Fruit fly (Drosophila melanogaster): Measurements from ENCODE around the gene CG5653.

Gene CG5653

DNA sequence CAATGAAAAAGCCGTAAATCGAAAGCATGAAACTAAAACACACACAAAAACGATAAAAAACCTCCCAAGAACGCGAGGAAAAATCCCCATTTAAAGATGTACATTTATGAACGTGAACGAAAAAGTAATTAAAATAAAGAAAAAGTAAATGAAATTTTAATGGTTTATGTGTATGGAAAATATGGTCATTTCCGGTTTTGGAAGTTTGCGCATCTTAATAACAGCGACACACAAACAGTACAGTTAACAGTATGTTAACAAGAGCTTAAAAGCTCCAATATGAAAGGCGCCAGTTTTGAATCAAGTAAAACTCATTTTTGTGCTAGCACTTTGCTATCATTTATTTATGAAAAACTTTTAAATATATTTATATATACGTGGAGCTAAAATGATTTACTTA is 34.3 kb downstream of the CG5653 start:
- TF ChIP-seq ss (GFP tag; optimal IDR thresholded peaks at IDR 0.05) (no peak), Sox102F (GFP tag; optimal IDR thresholded peaks at IDR 0.05) (peak; percentile 36), CG6276 (GFP tag; optimal IDR thresholded peaks at IDR 0.05) (no peak), Sox15 (GFP tag; optimal IDR thresholded peaks at IDR 0.05) (no peak), Hr39 (GFP tag; optimal IDR thresholded peaks at IDR 0.05) (no peak), dac (GFP tag; optimal IDR thresholded peaks at IDR 0.05) (no peak), fd85E (GFP tag; optimal IDR thresholded peaks at IDR 0.05) (no peak), cyc (GFP tag; optimal IDR thresholded peaks at IDR 0.05) (no peak), Hr4 (GFP tag; optimal IDR thresholded peaks at IDR 0.05) (no peak), Ets96B (tag; optimal IDR thresholded peaks at IDR 0.05) (no peak), Met (GFP tag; optimal IDR thresholded peaks at IDR 0.05) (peak; percentile 38), Eip78C (GFP tag) (peak; percentile 88), CG34406 (GFP tag; optimal IDR thresholded peaks at IDR 0.05) (no peak)

dm6 chr3L:8929527-8929926 is 36.6 kb downstream of the CG5653 start:
- TF ChIP-seq Eip78C (GFP tag): peak; percentile 51
- TF ChIP-seq Hr4 (GFP tag; optimal IDR thresholded peaks at IDR 0.05): peak; percentile 33
- TF ChIP-seq CG10669 (GFP tag; optimal IDR thresholded peaks at IDR 0.05): no peak
- 0 out of 2 replicates have a peak, but pooled peaks have one; percentile 33 for TF ChIP-seq CG15336 (GFP tag; IDR thresholded peaks at IDR 0.05)

DNA sequence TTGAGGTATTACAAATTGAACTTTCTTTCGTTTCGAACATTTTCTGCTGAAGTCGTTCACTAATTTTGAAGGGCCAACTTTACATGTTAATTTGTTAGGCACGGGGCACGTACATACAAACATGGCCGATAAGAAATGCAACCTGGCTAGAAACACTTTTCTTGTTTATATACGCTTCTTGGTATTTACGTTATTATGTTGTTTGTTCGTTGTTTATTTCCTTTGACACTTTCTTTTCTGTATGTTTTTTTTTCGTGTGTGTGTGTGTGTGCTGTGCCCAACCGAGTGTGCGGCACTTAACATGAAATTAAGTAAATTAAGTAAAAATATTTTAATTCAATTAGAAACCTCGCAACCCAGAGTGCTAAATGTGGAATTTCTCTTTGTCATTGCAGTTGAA is 40.5 kb downstream of the CG5653 start:
- TF ChIP-seq dsx (GFP tag; optimal IDR thresholded peaks at IDR 0.05; ENCODE audit: poor library complexity, severe bottlenecking) (no peak), fkh (GFP tag; optimal IDR thresholded peaks at IDR 0.05) (peak; percentile 34)

DNA sequence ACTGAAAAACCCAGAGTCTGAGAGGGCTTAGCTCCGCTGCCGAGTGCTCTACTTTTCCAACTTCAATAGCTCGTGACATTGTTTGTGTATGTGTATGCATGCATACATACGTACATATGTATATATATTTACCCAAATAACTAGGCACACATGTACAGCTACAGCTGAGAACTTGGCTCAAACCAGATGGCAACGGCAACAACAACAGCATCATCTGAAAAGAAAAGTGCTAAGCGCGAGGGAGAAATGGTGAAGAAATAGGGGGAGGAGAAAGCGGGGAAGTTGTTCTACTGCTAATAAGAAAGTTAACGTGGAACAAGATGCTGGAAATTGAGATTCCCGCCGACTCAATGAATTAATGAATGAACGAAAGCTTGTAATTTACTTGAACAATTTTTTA is 41.2 kb downstream of the CG5653 start:
- TF ChIP-seq fkh (GFP tag; optimal IDR thresholded peaks at IDR 0.05) (peak; percentile 20), Sox15 (GFP tag; optimal IDR thresholded peaks at IDR 0.05) (no peak)

DNA sequence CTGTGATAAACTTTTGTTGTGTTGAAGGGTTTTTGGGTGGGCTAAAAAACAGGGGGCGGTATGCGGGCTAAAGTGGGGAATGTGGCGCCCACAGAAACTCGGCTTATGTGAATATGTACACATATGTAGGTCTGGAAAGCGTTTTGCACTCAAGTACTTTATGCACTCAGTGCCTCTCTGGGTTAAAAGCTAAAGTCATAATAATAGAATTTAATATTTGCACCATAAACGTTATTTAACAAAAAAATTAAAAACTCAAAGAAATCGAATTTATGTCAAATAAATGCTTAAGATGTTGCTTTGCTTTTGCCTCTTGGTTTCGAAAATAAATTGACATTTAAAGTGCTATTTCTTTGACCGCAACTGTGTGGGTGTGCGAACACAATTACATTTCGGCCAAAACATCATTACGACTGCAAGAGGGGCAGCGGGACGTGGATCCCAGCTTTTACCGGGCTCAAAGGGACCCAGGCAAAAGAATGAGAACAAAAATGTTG is 41.7 kb downstream of the CG5653 start:
- TF ChIP-seq esn (GFP tag; optimal IDR thresholded peaks at IDR 0.05) (peak; percentile 36), achi (GFP tag; optimal IDR thresholded peaks at IDR 0.05) (peak; percentile 4), lz (GFP tag; optimal IDR thresholded peaks at IDR 0.05) (peak; percentile 13), CG6854 (GFP tag; optimal IDR thresholded peaks at IDR 0.05) (no peak), CG8632 (GFP tag; optimal IDR thresholded peaks at IDR 0.05) (no peak), Sox15 (GFP tag; optimal IDR thresholded peaks at IDR 0.05) (no peak), Gug (GFP tag; IDR thresholded peaks at IDR 0.05) (peak; percentile 17; the same call in 1 of the 2 replicates), Hr4 (GFP tag; optimal IDR thresholded peaks at IDR 0.05) (peak; percentile 21), fd85E (GFP tag; optimal IDR thresholded peaks at IDR 0.05) (no peak), CG10669 (GFP tag; optimal IDR thresholded peaks at IDR 0.05) (peak; percentile 6), CG34406 (GFP tag; optimal IDR thresholded peaks at IDR 0.05) (no peak), Smox (GFP tag; optimal IDR thresholded peaks at IDR 0.05) (peak; percentile 28), OdsH (GFP tag; optimal IDR thresholded peaks at IDR 0.05) (peak; percentile 27), pdm3 (GFP tag; optimal IDR thresholded peaks at IDR 0.05) (peak; percentile 25), cyc (GFP tag; optimal IDR thresholded peaks at IDR 0.05) (no peak), Sox14 (GFP tag; optimal IDR thresholded peaks at IDR 0.05) (peak; percentile 1), Met (GFP tag; optimal IDR thresholded peaks at IDR 0.05) (peak; percentile 15), CG8119 (GFP tag; IDR thresholded peaks at IDR 0.05) (peak; percentile 56), Ets96B (tag; optimal IDR thresholded peaks at IDR 0.05) (peak; percentile 15), CG15336 (GFP tag; IDR thresholded peaks at IDR 0.05) (peak; percentile 79), CG6276 (GFP tag; optimal IDR thresholded peaks at IDR 0.05) (no peak), CG32006 (GFP tag; optimal IDR thresholded peaks at IDR 0.05) (peak; percentile 57), CG6163 (GFP tag; IDR thresholded peaks at IDR 0.05) (peak; percentile 61; the same call in 1 of the 3 replicates), CG3032 (tag; optimal IDR thresholded peaks at IDR 0.05) (no peak), CG31627 (GFP tag; optimal IDR thresholded peaks at IDR 0.05) (peak; percentile 8), Eip78C (GFP tag) (peak; percentile 81), CG8319 (GFP tag; optimal IDR thresholded peaks at IDR 0.05) (no peak)

All from whole organism, prepupa.